Worm (Caenorhabditis elegans) whole organism, L4 larva: ENCODE results near the gene got-2.2.

Experiments
- R02D3.7 ChIP-seq: fragments of 150-350 bp; sonication (generic microtip); optimal IDR thresholded peaks from 3 replicates; lab custom pipeline; 2014; ENCODE audit warnings: missing biosample characterization, missing genetic modification characterization
- ceh-20 ChIP-seq: fragments of 200-800 bp; sonication (Bioruptor generic); IDR thresholded peaks from 2 replicates; pipeline ENCODE4 v1.3.6; 2022; ENCODE audit warnings: missing genetic modification reagents, missing genetic modification characterization, missing compliant biosample characterization
- daf-12 ChIP-seq: fragments of 150-350 bp; optimal IDR thresholded peaks from 2 replicates; lab custom pipeline; 2014; ENCODE audit warnings: missing biosample characterization, missing genetic modification reagents, missing genetic modification characterization
- fos-1 ChIP-seq: fragments of 150-350 bp; optimal IDR thresholded peaks from 2 replicates; lab custom pipeline; 2014; ENCODE audit warnings: missing biosample characterization, missing genetic modification characterization
- nhr-237 ChIP-seq: sonication (generic microtip); optimal IDR thresholded peaks from 2 replicates; lab custom pipeline; 2017; ENCODE audit warnings: missing biosample characterization, missing genetic modification characterization
- nhr-25 ChIP-seq: sonication (generic microtip); optimal IDR thresholded peaks from 2 replicates; lab custom pipeline; 2017; ENCODE audit warnings: missing genetic modification characterization, mild to moderate bottlenecking, missing compliant biosample characterization, antibody characterized with exemption, moderate library complexity, borderline replicate concordance; ENCODE audit not compliant: insufficient read depth
- nhr-77 ChIP-seq: fragments of 150-350 bp; optimal IDR thresholded peaks from 2 replicates; lab custom pipeline; 2014; ENCODE audit warnings: missing biosample characterization, missing genetic modification characterization
- set-16 ChIP-seq: fragments of 200-800 bp; sonication (Bioruptor generic); IDR thresholded peaks from 2 replicates; pipeline ENCODE4 v1.3.6; 2022; ENCODE audit warnings: missing genetic modification reagents, missing genetic modification characterization, missing compliant biosample characterization
- snpc-4 ChIP-seq: fragments of 150-350 bp; optimal IDR thresholded peaks from 2 replicates; lab custom pipeline; 2014; ENCODE audit warnings: missing biosample characterization, missing genetic modification characterization
- unc-39 ChIP-seq: sonication (generic microtip); optimal IDR thresholded peaks from 2 replicates; lab custom pipeline; 2017; ENCODE audit warnings: missing biosample characterization, missing genetic modification characterization
- zag-1 ChIP-seq: fragments of 150-350 bp; optimal IDR thresholded peaks from 2 replicates; lab custom pipeline; 2014; ENCODE audit warnings: missing biosample characterization, missing genetic modification characterization
- ztf-11 ChIP-seq: fragments of 150-350 bp; optimal IDR thresholded peaks from 2 replicates; lab custom pipeline; 2014; ENCODE audit warnings: missing biosample characterization, missing genetic modification characterization

ce11 chrX:6273772-6274171, 33.0 kb downstream of the got-2.2 start:
- no peak for TF ChIP-seq R02D3.7
- TF ChIP-seq snpc-4 = no peak
- TF ChIP-seq ztf-11 (tag; lab: Kevin White, UChicago) = no peak
- no peak for TF ChIP-seq nhr-25
- TF ChIP-seq daf-12 = no peak
- no peak for TF ChIP-seq fos-1 (tag; lab: Kevin White, UChicago)
- TF ChIP-seq set-16 (GFP tag; lab: Robert Waterston, UW) = no peak
- no peak for TF ChIP-seq nhr-237 (tag; lab: Kevin White, UChicago)
- no peak for TF ChIP-seq unc-39 (tag; lab: Kevin White, UChicago)
- TF ChIP-seq nhr-77 (tag; lab: Kevin White, UChicago) = no peak
- TF ChIP-seq ceh-20 (GFP tag; lab: Robert Waterston, UW) = no peak
- TF ChIP-seq zag-1 (tag; lab: Kevin White, UChicago) = no peak
